Fruit fly (Drosophila melanogaster): ENCODE data around the gene CG12093.

- TF ChIP-seq Dek (tag; optimal IDR thresholded peaks at IDR 0.05) (no peak), CG7357 (GFP tag; IDR thresholded peaks at IDR 0.05) (no peak), CG1792 (GFP tag; optimal IDR thresholded peaks at IDR 0.05) (no peak), ci (GFP tag; IDR thresholded peaks at IDR 0.05) (no peak), CG7839 (tag; optimal IDR thresholded peaks at IDR 0.05) (no peak), CG17912 (GFP tag; optimal IDR thresholded peaks at IDR 0.05) (no peak), Optix (GFP tag; IDR thresholded peaks at IDR 0.05) (no peak), ash1 (GFP tag; optimal IDR thresholded peaks at IDR 0.05) (no peak), twi (tag; optimal IDR thresholded peaks at IDR 0.05) (no peak), CG13296 (GFP tag; optimal IDR thresholded peaks at IDR 0.05) (no peak)
Measured at dm6 chr3L:2823520-2823970, 49.7 kb upstream of the CG12093 start.
